Fruit fly (Drosophila melanogaster) whole organism, embryonic: ENCODE data around the gene CG32811.

Experiments used
- Abd-B ChIP-seq: fragments of 200-800 bp; sonication (Bioruptor generic); optimal IDR thresholded peaks from 2 replicates; lab custom pipeline; 2018; ENCODE audit warnings: missing biosample characterization, mild to moderate bottlenecking, missing genetic modification characterization, moderate library complexity
- Adf1 ChIP-seq: fragments of 200-800 bp; sonication (Bioruptor generic); IDR thresholded peaks from 2 replicates; pipeline ENCODE4 v1.3.6; 2022; ENCODE audit warnings: missing biosample characterization, missing genetic modification characterization
- CG10274 ChIP-seq: fragments of 200-800 bp; sonication (Bioruptor generic); optimal IDR thresholded peaks from 3 replicates; lab custom pipeline; 2017; ENCODE audit warnings: missing biosample characterization, mild to moderate bottlenecking, missing genetic modification characterization
- CG12219 ChIP-seq: fragments of 200-800 bp; sonication (Bioruptor generic); optimal IDR thresholded peaks from 3 replicates; lab custom pipeline; 2018; ENCODE audit warnings: missing biosample characterization, mild to moderate bottlenecking, missing genetic modification characterization
- CG12391 ChIP-seq: fragments of 200-800 bp; sonication (Bioruptor generic); optimal IDR thresholded peaks from 3 replicates; lab custom pipeline; 2018; ENCODE audit warnings: missing biosample characterization, mild to moderate bottlenecking, missing genetic modification characterization, moderate library complexity
- CG13624 ChIP-seq: fragments of 200-800 bp; sonication (Bioruptor generic); optimal IDR thresholded peaks from 2 replicates; lab custom pipeline; 2016; ENCODE audit warnings: missing biosample characterization, missing genetic modification characterization
- CG1529 ChIP-seq: fragments of 200-800 bp; sonication (Bioruptor generic); optimal IDR thresholded peaks from 3 replicates; lab custom pipeline; 2018; ENCODE audit warnings: missing biosample characterization, missing genetic modification characterization
- CG16813 ChIP-seq: fragments of 200-800 bp; sonication (Bioruptor generic); IDR thresholded peaks from 3 replicates; pipeline ENCODE4 v1.3.6; 2022; ENCODE audit warnings: missing biosample characterization, missing genetic modification characterization; ENCODE audit not compliant: partially characterized antibody
- CG17328 ChIP-seq: fragments of 200-800 bp; sonication (Bioruptor generic); IDR thresholded peaks from 2 replicates; pipeline ENCODE4 v1.3.6; 2022; ENCODE audit warnings: missing biosample characterization, missing genetic modification characterization
- CG17612 ChIP-seq: fragments of 200-800 bp; sonication (Bioruptor generic); IDR thresholded peaks from 2 replicates; pipeline ENCODE4 v1.3.6; 2022; ENCODE audit warnings: missing biosample characterization, missing genetic modification characterization
- CG32767 ChIP-seq: fragments of 200-800 bp; sonication (Bioruptor generic); IDR thresholded peaks from 2 replicates; pipeline ENCODE4 v1.3.6; 2022; ENCODE audit warnings: missing biosample characterization, missing genetic modification characterization
- CG32772 ChIP-seq: fragments of 200-800 bp; sonication (Bioruptor generic); IDR thresholded peaks from 2 replicates; pipeline ENCODE4 v1.3.6; 2022; ENCODE audit warnings: missing biosample characterization, missing genetic modification characterization
- CG42726 ChIP-seq: fragments of 200-800 bp; sonication (Bioruptor generic); IDR thresholded peaks from 2 replicates; pipeline ENCODE4 v1.3.6; 2022; ENCODE audit warnings: missing biosample characterization, missing genetic modification characterization; ENCODE audit not compliant: partially characterized antibody
- CG4360 ChIP-seq: fragments of 200-800 bp; sonication (Bioruptor generic); IDR thresholded peaks from 2 replicates; pipeline ENCODE4 v1.3.6; 2022; ENCODE audit warnings: missing biosample characterization, missing genetic modification characterization
- CG4820 ChIP-seq: fragments of 200-800 bp; sonication (Bioruptor generic); optimal IDR thresholded peaks from 3 replicates; lab custom pipeline; 2016; ENCODE audit warnings: missing biosample characterization, missing genetic modification characterization
- CG8281 ChIP-seq: fragments of 200-800 bp; sonication (Bioruptor generic); optimal IDR thresholded peaks from 2 replicates; lab custom pipeline; 2018; ENCODE audit warnings: missing biosample characterization, mild to moderate bottlenecking, missing genetic modification characterization, moderate library complexity
- CG9437 ChIP-seq: fragments of 200-800 bp; sonication (Bioruptor generic); optimal IDR thresholded peaks from 2 replicates; lab custom pipeline; 2018; ENCODE audit warnings: missing biosample characterization, mild to moderate bottlenecking, missing genetic modification characterization
- CG9609 ChIP-seq: fragments of 200-800 bp; sonication (Bioruptor generic); optimal IDR thresholded peaks from 3 replicates; lab custom pipeline; 2016; ENCODE audit warnings: missing biosample characterization, missing genetic modification characterization
- CG9817 ChIP-seq: fragments of 200-800 bp; sonication (Bioruptor generic); optimal IDR thresholded peaks from 2 replicates; lab custom pipeline; 2018; ENCODE audit warnings: missing biosample characterization, mild to moderate bottlenecking, missing genetic modification characterization, moderate library complexity
- CG9932 ChIP-seq: fragments of 200-800 bp; sonication (Bioruptor generic); IDR thresholded peaks from 2 replicates; pipeline ENCODE4 v1.3.6; 2022; ENCODE audit warnings: missing biosample characterization, missing genetic modification characterization
- CrebB ChIP-seq: fragments of 200-800 bp; sonication (Bioruptor generic); optimal IDR thresholded peaks from 3 replicates; lab custom pipeline; 2018; ENCODE audit warnings: missing biosample characterization, mild to moderate bottlenecking, missing genetic modification characterization
- Doc2 ChIP-seq: fragments of 200-800 bp; sonication (Bioruptor generic); IDR thresholded peaks from 2 replicates; pipeline ENCODE4 v1.3.6; 2022; ENCODE audit warnings: missing biosample characterization, missing genetic modification characterization
- HLHmδ ChIP-seq: fragments of 200-800 bp; sonication (Bioruptor generic); optimal IDR thresholded peaks from 2 replicates; lab custom pipeline; 2018; ENCODE audit warnings: missing biosample characterization, mild to moderate bottlenecking, missing genetic modification characterization, moderate library complexity
- Jarid2 ChIP-seq: fragments of 200-800 bp; sonication (Bioruptor generic); optimal IDR thresholded peaks from 3 replicates; lab custom pipeline; 2017; ENCODE audit warnings: mild to moderate bottlenecking, missing biosample characterization, missing genetic modification reagents, missing genetic modification characterization
- Lim3 ChIP-seq: fragments of 200-800 bp; sonication (Bioruptor generic); IDR thresholded peaks from 2 replicates; pipeline ENCODE4 v1.3.6; 2022; ENCODE audit warnings: missing biosample characterization, missing genetic modification characterization
- Lpt ChIP-seq: fragments of >200 bp; optimal IDR thresholded peaks from 2 replicates; lab custom pipeline; 2018; ENCODE audit warnings: missing biosample characterization, missing genetic modification characterization
- Nf-YC ChIP-seq: fragments of 200-800 bp; optimal IDR thresholded peaks from 3 replicates; lab custom pipeline; 2019; ENCODE audit warnings: missing biosample characterization, mild to moderate bottlenecking, missing genetic modification characterization, moderate library complexity
- NfI ChIP-seq: fragments of 200-800 bp; sonication (Bioruptor generic); optimal IDR thresholded peaks from 3 replicates; lab custom pipeline; 2018; ENCODE audit warnings: missing biosample characterization, mild to moderate bottlenecking, missing genetic modification characterization, moderate library complexity
- Ptx1 ChIP-seq: fragments of 200-800 bp; sonication (Bioruptor generic); IDR thresholded peaks from 2 replicates; pipeline ENCODE4 v1.3.6; 2022; ENCODE audit warnings: missing biosample characterization, missing genetic modification characterization
- Rfx ChIP-seq: fragments of 200-800 bp; sonication (Bioruptor generic); IDR thresholded peaks from 2 replicates; pipeline ENCODE4 v1.3.6; 2022; ENCODE audit warnings: missing biosample characterization, missing genetic modification characterization
- Scr ChIP-seq: fragments of 200-800 bp; sonication (Bioruptor generic); IDR thresholded peaks from 2 replicates; pipeline ENCODE4 v1.3.6; 2022; ENCODE audit warnings: missing biosample characterization, missing genetic modification characterization; ENCODE audit not compliant: partially characterized antibody
- Sry-β ChIP-seq: fragments of 200-800 bp; sonication (Bioruptor generic); optimal IDR thresholded peaks from 2 replicates; lab custom pipeline; 2018; ENCODE audit warnings: missing biosample characterization, mild to moderate bottlenecking, missing genetic modification characterization, moderate library complexity
- bab2 ChIP-seq: fragments of 200-800 bp; sonication (Bioruptor generic); optimal IDR thresholded peaks from 2 replicates; lab custom pipeline; 2016; ENCODE audit warnings: missing biosample characterization, missing genetic modification characterization
- btn ChIP-seq: fragments of 200-800 bp; sonication (Bioruptor generic); optimal IDR thresholded peaks from 2 replicates; lab custom pipeline; 2016; ENCODE audit warnings: missing biosample characterization, missing genetic modification characterization
- cato ChIP-seq: fragments of 200-800 bp; sonication (Bioruptor generic); optimal IDR thresholded peaks from 2 replicates; lab custom pipeline; 2016; ENCODE audit warnings: missing biosample characterization, missing genetic modification characterization, borderline replicate concordance
- chm ChIP-seq: fragments of 200-800 bp; sonication (Bioruptor generic); IDR thresholded peaks from 2 replicates; pipeline ENCODE4 v1.3.6; 2022; ENCODE audit warnings: missing biosample characterization, missing genetic modification characterization
- dm ChIP-seq: fragments of 200-800 bp; sonication (Bioruptor generic); optimal IDR thresholded peaks from 3 replicates; lab custom pipeline; 2016; ENCODE audit warnings: missing biosample characterization, missing genetic modification characterization
- exex ChIP-seq: fragments of 200-800 bp; sonication (Bioruptor generic); optimal IDR thresholded peaks from 4 replicates; lab custom pipeline; 2018; ENCODE audit warnings: missing biosample characterization, mild to moderate bottlenecking, missing genetic modification characterization, moderate library complexity
- grau ChIP-seq: fragments of 200-800 bp; optimal IDR thresholded peaks from 3 replicates; lab custom pipeline; 2019; ENCODE audit warnings: missing biosample characterization, mild to moderate bottlenecking, missing genetic modification characterization, moderate library complexity
- ken ChIP-seq: fragments of 200-800 bp; sonication (Bioruptor generic); IDR thresholded peaks from 3 replicates; pipeline ENCODE4 v1.3.6; 2022; ENCODE audit warnings: missing biosample characterization, missing genetic modification characterization
- lab ChIP-seq: fragments of 200-800 bp; sonication (Bioruptor generic); optimal IDR thresholded peaks from 3 replicates; lab custom pipeline; 2017; ENCODE audit warnings: missing biosample characterization, missing genetic modification characterization, mild to moderate bottlenecking, moderate library complexity, missing genetic modification reagents
- lmd ChIP-seq: fragments of 200-800 bp; sonication (Bioruptor generic); IDR thresholded peaks from 2 replicates; pipeline ENCODE4 v1.3.6; 2022; ENCODE audit warnings: missing biosample characterization, missing genetic modification characterization
- nerfin-1 ChIP-seq: fragments of 200-800 bp; sonication (Bioruptor generic); optimal IDR thresholded peaks from 3 replicates; lab custom pipeline; 2019; ENCODE audit warnings: missing biosample characterization, mild to moderate bottlenecking, missing genetic modification characterization, moderate library complexity
- prd ChIP-seq, 3 experiments: fragments of >200 bp in 2 of 3; fragments of 200-800 bp in 1 of 3; sonication (Bioruptor generic) in 1 of 3; optimal IDR thresholded peaks in 2 of 3; IDR thresholded peaks in 1 of 3; 2 replicates in 2 of 3; 3 replicates in 1 of 3; pipeline versions ENCODE4 v1.3.6 to Lab custom; 2017 to 2022; ENCODE audit warnings: missing biosample characterization in 1 of 3, missing genetic modification characterization in 1 of 3
- schlank ChIP-seq: fragments of 200-800 bp; sonication (Bioruptor generic); optimal IDR thresholded peaks from 2 replicates; lab custom pipeline; 2018; ENCODE audit warnings: missing biosample characterization, mild to moderate bottlenecking, missing genetic modification characterization
- stwl ChIP-seq: fragments of 200-800 bp; sonication (Bioruptor generic); optimal IDR thresholded peaks from 3 replicates; lab custom pipeline; 2018; ENCODE audit warnings: missing biosample characterization, mild to moderate bottlenecking, missing genetic modification characterization, moderate library complexity
- tap ChIP-seq: fragments of 200-800 bp; optimal IDR thresholded peaks from 3 replicates; lab custom pipeline; 2019; ENCODE audit warnings: missing biosample characterization, mild to moderate bottlenecking, missing genetic modification characterization, moderate library complexity
- tio ChIP-seq: fragments of 200-800 bp; sonication (Bioruptor generic); optimal IDR thresholded peaks from 2 replicates; lab custom pipeline; 2017; ENCODE audit warnings: missing biosample characterization, missing genetic modification characterization, inconsistent platforms
- toy ChIP-seq: fragments of 200-800 bp; sonication (Bioruptor generic); IDR thresholded peaks from 2 replicates; pipeline ENCODE4 v1.3.6; 2022; ENCODE audit warnings: missing biosample characterization, missing genetic modification characterization
- twi ChIP-seq: fragments of 200-800 bp; optimal IDR thresholded peaks from 2 replicates; lab custom pipeline; 2019; ENCODE audit warnings: missing biosample characterization, mild to moderate bottlenecking, missing genetic modification characterization, moderate library complexity
- wor ChIP-seq: fragments of 200-800 bp; sonication (Bioruptor generic); IDR thresholded peaks from 2 replicates; pipeline ENCODE4 v1.3.6; 2022; ENCODE audit warnings: missing biosample characterization, missing genetic modification characterization

The CG32811 gene

DNA sequence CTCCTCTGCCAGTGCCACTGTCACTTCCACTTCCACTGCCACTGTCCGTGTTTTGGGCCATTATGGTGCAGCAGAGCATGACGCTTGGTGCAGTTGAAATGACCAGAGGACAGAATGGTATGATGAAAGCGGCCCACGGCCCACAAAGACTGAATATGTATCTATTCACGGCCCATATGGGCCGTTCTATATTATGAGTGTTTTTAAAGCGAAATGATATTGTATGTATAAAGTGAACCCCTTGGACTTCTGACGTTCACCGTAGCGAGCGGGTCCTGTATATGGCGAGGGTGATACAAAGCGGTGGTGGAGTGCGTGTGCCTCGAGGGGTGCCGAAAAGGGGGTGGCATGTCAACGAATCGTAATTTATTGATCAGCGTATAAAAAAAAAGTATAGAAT, 28.5 kb downstream of the CG32811 start (continued):
- TF ChIP-seq CG9817 (tag; lab: Kevin White, UChicago), result peak; percentile 2
- no peak for TF ChIP-seq CG4820 (GFP tag; lab: Kevin White, UChicago)
- no peak for TF ChIP-seq Sry-β (GFP tag; lab: Kevin White, UChicago)
- TF ChIP-seq grau, result peak; percentile 90
- peak; percentile 38 for TF ChIP-seq CG32772
- no peak for TF ChIP-seq bab2 (GFP tag; lab: Kevin White, UChicago)
- TF ChIP-seq cato (GFP tag; lab: Kevin White, UChicago), result no peak
- TF ChIP-seq prd (optimal IDR thresholded peaks at IDR 0.05; lab: Kevin White, UChicago), result no peak
- peak; percentile 8; the same call in 1 of the 3 replicates for TF ChIP-seq prd (GFP tag; IDR thresholded peaks at IDR 0.05; lab: Robert Waterston, UW)
- no peak for TF ChIP-seq wor (GFP tag; lab: Robert Waterston, UW)
- no peak for TF ChIP-seq lmd (GFP tag; lab: Robert Waterston, UW)
- no peak for TF ChIP-seq CG1529
- no peak for TF ChIP-seq Abd-B (GFP tag; lab: Kevin White, UChicago)
- TF ChIP-seq Jarid2 (GFP tag; lab: Kevin White, UChicago), result no peak
- peak; percentile 0 for TF ChIP-seq tio (GFP tag; lab: Kevin White, UChicago)
- TF ChIP-seq CG8281 (tag; lab: Kevin White, UChicago), result no peak
- 0 out of 3 replicates have a peak, but pooled peaks have one; percentile 41 for TF ChIP-seq ken (GFP tag; lab: Robert Waterston, UW)
- TF ChIP-seq btn (GFP tag; lab: Kevin White, UChicago), result no peak
- no peak for TF ChIP-seq Scr (GFP tag; lab: Robert Waterston, UW)
- TF ChIP-seq lab (GFP tag; lab: Kevin White, UChicago), result peak; percentile 34
- no peak for TF ChIP-seq Lpt (GFP tag; lab: Kevin White, UChicago)
- TF ChIP-seq exex (tag; lab: Kevin White, UChicago), result no peak
- no peak for TF ChIP-seq Adf1 (GFP tag; lab: Robert Waterston, UW)
- 0 out of 2 replicates have a peak, but pooled peaks have one; percentile 19 for TF ChIP-seq Rfx
- no peak for TF ChIP-seq toy (GFP tag; lab: Robert Waterston, UW)
- TF ChIP-seq Doc2 (GFP tag; lab: Robert Waterston, UW), result no peak
- no peak for TF ChIP-seq CG16813
- no peak for TF ChIP-seq Ptx1 (GFP tag; lab: Robert Waterston, UW)
- peak; percentile 26; the same call in 1 of the 2 replicates for TF ChIP-seq CG9932
- no peak for TF ChIP-seq chm
- TF ChIP-seq CG13624 (GFP tag; lab: Kevin White, UChicago), result no peak
- no peak for TF ChIP-seq dm (GFP tag; lab: Kevin White, UChicago)
- TF ChIP-seq twi, result no peak
- no peak for TF ChIP-seq CG9437 (GFP tag; lab: Kevin White, UChicago)
- TF ChIP-seq nerfin-1 (tag; lab: Kevin White, UChicago), result no peak
- no peak for TF ChIP-seq CG12219 (GFP tag; lab: Kevin White, UChicago)
- no peak for TF ChIP-seq stwl
- TF ChIP-seq CG4360, result no peak
- no peak for TF ChIP-seq Nf-YC (tag; lab: Kevin White, UChicago)
- no peak for TF ChIP-seq CG9609
- TF ChIP-seq HLHmδ (GFP tag; lab: Kevin White, UChicago), result no peak
- peak; percentile 27 for TF ChIP-seq tap (tag; lab: Kevin White, UChicago)
- no peak for TF ChIP-seq CG17612 (GFP tag; lab: Robert Waterston, UW)
- TF ChIP-seq NfI (GFP tag; lab: Kevin White, UChicago), result no peak
- no peak for TF ChIP-seq CG32767
- TF ChIP-seq CG42726 (GFP tag; lab: Robert Waterston, UW), result no peak
- TF ChIP-seq Lim3 (GFP tag; lab: Robert Waterston, UW), result no peak
- TF ChIP-seq CG10274, result no peak
- TF ChIP-seq CrebB (tag; lab: Kevin White, UChicago), result no peak
- no peak for TF ChIP-seq schlank (tag; lab: Kevin White, UChicago)
- 0 out of 2 replicates have a peak, but pooled peaks have one; percentile 19 for TF ChIP-seq CG17328 (GFP tag; lab: Robert Waterston, UW)
- no peak for TF ChIP-seq CG12391 (tag; lab: Kevin White, UChicago)
